Worm (Caenorhabditis elegans): ENCODE data around the gene crm-1.

ce11 chrV:10317294-10317693 lies 14.6 kb downstream of the crm-1 start, which contains the start of gene asps-1:
- TF ChIP-seq unc-62 (GFP tag; optimal IDR thresholded peaks at IDR 0.05) (no peak), elt-3 (tag; optimal IDR thresholded peaks at IDR 0.05) (no peak), nhr-237 (tag; optimal IDR thresholded peaks at IDR 0.05) (no peak), elt-1 (tag; optimal IDR thresholded peaks at IDR 0.05; ENCODE audit: borderline replicate concordance, insufficient read depth) (no peak), ces-1 (GFP tag; optimal IDR thresholded peaks at IDR 0.05) (no peak), nhr-28 (tag; optimal IDR thresholded peaks at IDR 0.05) (no peak), unc-39 (tag; optimal IDR thresholded peaks at IDR 0.05) (no peak), ztf-11 (tag; optimal IDR thresholded peaks at IDR 0.05) (no peak), lsy-2 (tag; optimal IDR thresholded peaks at IDR 0.05) (no peak), mab-5 (tag; optimal IDR thresholded peaks at IDR 0.05) (no peak), mep-1 (tag; optimal IDR thresholded peaks at IDR 0.05) (no peak), pha-4 (tag; optimal IDR thresholded peaks at IDR 0.05) (no peak), unc-120 (tag; optimal IDR thresholded peaks at IDR 0.05; ENCODE audit: poor library complexity, severe bottlenecking) (no peak)

Data from whole organism, mixed stage, embryonic.